Fruit fly (Drosophila melanogaster) whole organism, embryonic: ENCODE measurements around the gene Grasp65.

Experiments
- ATbp ChIP-seq: fragments of 200-800 bp; sonication (Bioruptor generic); optimal IDR thresholded peaks from 2 replicates; lab custom pipeline; 2017; ENCODE audit warnings: missing biosample characterization, mild to moderate bottlenecking, missing genetic modification characterization, missing genetic modification reagents
- Atf3 ChIP-seq: fragments of 200-800 bp; sonication (Bioruptor generic); optimal IDR thresholded peaks from 3 replicates; lab custom pipeline; 2016; ENCODE audit warnings: missing biosample characterization, missing genetic modification characterization
- Atf6 ChIP-seq: fragments of 200-800 bp; sonication (Bioruptor generic); IDR thresholded peaks from 2 replicates; pipeline ENCODE4 v1.3.6; 2022; ENCODE audit warnings: missing biosample characterization, missing genetic modification characterization
- B-H2 ChIP-seq: fragments of 200-800 bp; sonication (Bioruptor generic); optimal IDR thresholded peaks from 2 replicates; lab custom pipeline; 2018; ENCODE audit warnings: missing biosample characterization, mild to moderate bottlenecking, missing genetic modification characterization
- CG10274 ChIP-seq: fragments of 200-800 bp; sonication (Bioruptor generic); optimal IDR thresholded peaks from 3 replicates; lab custom pipeline; 2017; ENCODE audit warnings: missing biosample characterization, mild to moderate bottlenecking, missing genetic modification characterization
- CG10543 ChIP-seq: fragments of 200-800 bp; sonication (Bioruptor generic); optimal IDR thresholded peaks from 3 replicates; lab custom pipeline; 2017; ENCODE audit warnings: missing biosample characterization, mild to moderate bottlenecking, missing genetic modification characterization, moderate library complexity
- CG10959 ChIP-seq: fragments of 200-800 bp; sonication (Bioruptor generic); IDR thresholded peaks from 2 replicates; pipeline ENCODE4 v1.3.6; 2022; ENCODE audit warnings: missing biosample characterization, missing genetic modification characterization
- CG11504 ChIP-seq: fragments of 200-800 bp; sonication (Bioruptor generic); optimal IDR thresholded peaks from 3 replicates; lab custom pipeline; 2019; ENCODE audit warnings: missing biosample characterization, mild to moderate bottlenecking, missing genetic modification characterization, moderate library complexity
- CG12299 ChIP-seq: fragments of 200-800 bp; sonication (Bioruptor generic); optimal IDR thresholded peaks from 2 replicates; lab custom pipeline; 2018; ENCODE audit warnings: missing biosample characterization, mild to moderate bottlenecking, missing genetic modification characterization
- CG17568 ChIP-seq: fragments of 200-800 bp; sonication (Bioruptor generic); optimal IDR thresholded peaks from 2 replicates; lab custom pipeline; 2018; ENCODE audit warnings: missing biosample characterization, mild to moderate bottlenecking, missing genetic modification characterization, moderate library complexity
- CG2202 ChIP-seq: fragments of 200-800 bp; sonication (Bioruptor generic); optimal IDR thresholded peaks from 2 replicates; lab custom pipeline; 2018; ENCODE audit warnings: missing biosample characterization, mild to moderate bottlenecking, missing genetic modification characterization
- CG31388 ChIP-seq: fragments of 200-800 bp; sonication (Bioruptor generic); optimal IDR thresholded peaks from 2 replicates; lab custom pipeline; 2016; ENCODE audit warnings: missing biosample characterization, missing genetic modification characterization
- CG5245 ChIP-seq: fragments of 200-800 bp; sonication (Bioruptor generic); optimal IDR thresholded peaks from 3 replicates; lab custom pipeline; 2016; ENCODE audit warnings: missing biosample characterization, missing genetic modification characterization
- CG6254 ChIP-seq: fragments of 200-800 bp; sonication (Bioruptor generic); optimal IDR thresholded peaks from 3 replicates; lab custom pipeline; 2017; ENCODE audit warnings: mild to moderate bottlenecking, missing biosample characterization, missing genetic modification reagents, missing genetic modification characterization
- CG6791 ChIP-seq: fragments of 200-800 bp; sonication (Bioruptor generic); IDR thresholded peaks from 3 replicates; pipeline ENCODE4 v1.3.6; 2022; ENCODE audit warnings: missing biosample characterization, missing genetic modification characterization; ENCODE audit not compliant: partially characterized antibody
- CG7357 ChIP-seq: fragments of 200-800 bp; sonication (Bioruptor generic); IDR thresholded peaks from 3 replicates; pipeline ENCODE4 v1.3.6; 2022; ENCODE audit warnings: missing biosample characterization, missing genetic modification characterization
- CG8924 ChIP-seq: fragments of 200-800 bp; optimal IDR thresholded peaks from 3 replicates; lab custom pipeline; 2019; ENCODE audit warnings: missing biosample characterization, mild to moderate bottlenecking, missing genetic modification characterization, moderate library complexity
- CG8944 ChIP-seq: fragments of 200-800 bp; sonication (Bioruptor generic); optimal IDR thresholded peaks from 3 replicates; lab custom pipeline; 2016; ENCODE audit warnings: missing biosample characterization, missing genetic modification characterization
- CG9437 ChIP-seq: fragments of 200-800 bp; sonication (Bioruptor generic); optimal IDR thresholded peaks from 2 replicates; lab custom pipeline; 2018; ENCODE audit warnings: missing biosample characterization, mild to moderate bottlenecking, missing genetic modification characterization
- CG9609 ChIP-seq: fragments of 200-800 bp; sonication (Bioruptor generic); optimal IDR thresholded peaks from 3 replicates; lab custom pipeline; 2016; ENCODE audit warnings: missing biosample characterization, missing genetic modification characterization
- CG9817 ChIP-seq: fragments of 200-800 bp; sonication (Bioruptor generic); optimal IDR thresholded peaks from 2 replicates; lab custom pipeline; 2018; ENCODE audit warnings: missing biosample characterization, mild to moderate bottlenecking, missing genetic modification characterization, moderate library complexity
- D ChIP-seq, 2 experiments: fragments of 200-800 bp in 1 of 2; fragments of >200 bp in 1 of 2; sonication (Bioruptor generic) in 1 of 2; optimal IDR thresholded peaks; 2 replicates in 1 of 2; 3 replicates in 1 of 2; lab custom pipeline; 2017; ENCODE audit warnings: mild to moderate bottlenecking in 1 of 2, missing biosample characterization in 1 of 2, missing genetic modification characterization in 1 of 2, missing genetic modification reagents in 1 of 2
- Dbx ChIP-seq: fragments of 200-800 bp; sonication (Bioruptor generic); IDR thresholded peaks from 3 replicates; pipeline ENCODE4 v1.3.6; 2022; ENCODE audit warnings: missing biosample characterization, missing genetic modification characterization
- Fer3 ChIP-seq: fragments of 200-800 bp; sonication (Bioruptor generic); optimal IDR thresholded peaks from 2 replicates; lab custom pipeline; 2018; ENCODE audit warnings: missing biosample characterization, mild to moderate bottlenecking, missing genetic modification characterization, moderate library complexity
- HmgZ ChIP-seq: fragments of 200-800 bp; sonication (Bioruptor generic); optimal IDR thresholded peaks from 2 replicates; lab custom pipeline; 2018; ENCODE audit warnings: missing biosample characterization, mild to moderate bottlenecking, missing genetic modification characterization
- NC2β ChIP-seq: fragments of 200-800 bp; sonication (Bioruptor generic); optimal IDR thresholded peaks from 2 replicates; lab custom pipeline; 2016; ENCODE audit warnings: missing biosample characterization, missing genetic modification characterization
- NFAT ChIP-seq: fragments of 200-800 bp; sonication (Bioruptor generic); IDR thresholded peaks from 2 replicates; pipeline ENCODE4 v1.3.6; 2022; ENCODE audit warnings: missing biosample characterization, missing genetic modification characterization
- Pdp1 ChIP-seq, 2 experiments: fragments of 200-800 bp; sonication (Bioruptor generic); optimal IDR thresholded peaks; 3 replicates each; lab custom pipeline; 2016; ENCODE audit warnings: missing biosample characterization in 2 of 2, missing genetic modification characterization in 2 of 2, mild to moderate bottlenecking in 1 of 2, moderate library complexity in 1 of 2
- Xbp1 ChIP-seq: fragments of 200-800 bp; sonication (Bioruptor generic); optimal IDR thresholded peaks from 3 replicates; lab custom pipeline; 2016; ENCODE audit warnings: missing biosample characterization, mild to moderate bottlenecking, missing genetic modification characterization
- aop ChIP-seq: fragments of 200-800 bp; sonication (Bioruptor generic); IDR thresholded peaks from 2 replicates; pipeline ENCODE4 v1.3.6; 2022; ENCODE audit warnings: missing biosample characterization, missing genetic modification characterization
- bigmax ChIP-seq: fragments of 200-800 bp; sonication (Bioruptor generic); optimal IDR thresholded peaks from 2 replicates; lab custom pipeline; 2018; ENCODE audit warnings: missing biosample characterization, mild to moderate bottlenecking, missing genetic modification characterization
- chinmo ChIP-seq: fragments of 200-800 bp; sonication (Bioruptor generic); IDR thresholded peaks from 4 replicates; pipeline ENCODE4 v1.3.6; 2022; ENCODE audit warnings: missing biosample characterization, missing genetic modification characterization; ENCODE audit not compliant: partially characterized antibody
- dan ChIP-seq: fragments of 200-800 bp; sonication (Bioruptor generic); IDR thresholded peaks from 2 replicates; pipeline ENCODE4 v1.3.6; 2022; ENCODE audit warnings: missing biosample characterization, missing genetic modification characterization
- dysf ChIP-seq: fragments of 200-800 bp; sonication (Bioruptor generic); IDR thresholded peaks from 3 replicates; pipeline ENCODE4 v1.3.6; 2022; ENCODE audit warnings: missing biosample characterization, missing genetic modification characterization
- emc ChIP-seq: fragments of 200-800 bp; sonication (Bioruptor generic); optimal IDR thresholded peaks from 2 replicates; lab custom pipeline; 2016; ENCODE audit warnings: missing biosample characterization, missing genetic modification characterization
- ewg ChIP-seq: fragments of 200-800 bp; sonication (Bioruptor generic); optimal IDR thresholded peaks from 3 replicates; lab custom pipeline; 2017; ENCODE audit warnings: mild to moderate bottlenecking, missing biosample characterization, missing genetic modification reagents, missing genetic modification characterization
- exex ChIP-seq: fragments of 200-800 bp; sonication (Bioruptor generic); optimal IDR thresholded peaks from 4 replicates; lab custom pipeline; 2018; ENCODE audit warnings: missing biosample characterization, mild to moderate bottlenecking, missing genetic modification characterization, moderate library complexity
- fd64A ChIP-seq: fragments of 200-800 bp; sonication (Bioruptor generic); optimal IDR thresholded peaks from 3 replicates; lab custom pipeline; 2018; ENCODE audit warnings: missing biosample characterization, mild to moderate bottlenecking, missing genetic modification characterization
- mirr ChIP-seq: fragments of 200-800 bp; sonication (Bioruptor generic); optimal IDR thresholded peaks from 3 replicates; lab custom pipeline; 2018; ENCODE audit warnings: missing biosample characterization, mild to moderate bottlenecking, missing genetic modification characterization
- nau ChIP-seq: fragments of 200-800 bp; sonication (Bioruptor generic); optimal IDR thresholded peaks from 3 replicates; lab custom pipeline; 2017; ENCODE audit warnings: missing biosample characterization, mild to moderate bottlenecking, missing genetic modification characterization, missing genetic modification reagents
- nmo ChIP-seq: fragments of 200-800 bp; sonication (Bioruptor generic); optimal IDR thresholded peaks from 2 replicates; lab custom pipeline; 2018; ENCODE audit warnings: missing biosample characterization, mild to moderate bottlenecking, missing genetic modification characterization, moderate library complexity
- ro ChIP-seq: fragments of 200-800 bp; sonication (Bioruptor generic); IDR thresholded peaks from 2 replicates; pipeline ENCODE4 v1.3.6; 2022; ENCODE audit warnings: missing biosample characterization, missing genetic modification characterization
- slou ChIP-seq: fragments of 200-800 bp; sonication (Bioruptor generic); optimal IDR thresholded peaks from 3 replicates; lab custom pipeline; 2016; ENCODE audit warnings: missing biosample characterization, missing genetic modification characterization
- so ChIP-seq: fragments of 200-800 bp; sonication (Bioruptor generic); IDR thresholded peaks from 3 replicates; pipeline ENCODE4 v1.3.6; 2022; ENCODE audit warnings: missing biosample characterization, missing genetic modification characterization
- tio ChIP-seq: fragments of 200-800 bp; sonication (Bioruptor generic); optimal IDR thresholded peaks from 2 replicates; lab custom pipeline; 2017; ENCODE audit warnings: missing biosample characterization, missing genetic modification characterization, inconsistent platforms
- twi ChIP-seq: fragments of 200-800 bp; optimal IDR thresholded peaks from 2 replicates; lab custom pipeline; 2019; ENCODE audit warnings: missing biosample characterization, mild to moderate bottlenecking, missing genetic modification characterization, moderate library complexity
- unc-4 ChIP-seq: fragments of 200-800 bp; sonication (Bioruptor generic); IDR thresholded peaks from 2 replicates; pipeline ENCODE4 v1.3.6; 2022; ENCODE audit warnings: missing biosample characterization, missing genetic modification characterization; ENCODE audit not compliant: partially characterized antibody
- wor ChIP-seq: fragments of 200-800 bp; sonication (Bioruptor generic); IDR thresholded peaks from 2 replicates; pipeline ENCODE4 v1.3.6; 2022; ENCODE audit warnings: missing biosample characterization, missing genetic modification characterization

Grasp65 gene

dm6 chr3L:19929719-19930334, 5.1 kb downstream of the Grasp65 start (continued):
- TF ChIP-seq exex (tag; lab: Kevin White, UChicago) (peak; percentile 99), wor (no peak), Xbp1 (GFP tag; lab: Kevin White, UChicago) (peak; percentile 26), CG8944 (GFP tag; lab: Kevin White, UChicago) (no peak), CG5245 (GFP tag; lab: Kevin White, UChicago) (no peak), Pdp1 (GFP tag; optimal IDR thresholded peaks at IDR 0.05; lab: Kevin White, UChicago) (peak in 1 of 2 experiments; percentile 81), CG6791 (GFP tag; lab: Robert Waterston, UW) (no peak), chinmo (GFP tag; lab: Robert Waterston, UW) (peak; percentile 81; the same call in 2 of the 4 replicates), tio (GFP tag; lab: Kevin White, UChicago) (no peak), CG7357 (no peak), CG31388 (no peak), bigmax (no peak), CG10543 (GFP tag; lab: Kevin White, UChicago) (no peak), unc-4 (GFP tag; lab: Robert Waterston, UW) (no peak), D (optimal IDR thresholded peaks at IDR 0.05; lab: Kevin White, UChicago) (no peak), D (GFP tag; optimal IDR thresholded peaks at IDR 0.05; lab: Kevin White, UChicago) (no peak), NFAT (GFP tag; lab: Robert Waterston, UW) (no peak), CG11504 (tag; lab: Kevin White, UChicago) (peak; percentile 56), CG2202 (tag; lab: Kevin White, UChicago) (no peak), twi (tag; lab: Kevin White, UChicago) (no peak), HmgZ (peak; percentile 53), slou (no peak), CG9609 (GFP tag; lab: Kevin White, UChicago) (no peak), so (GFP tag; lab: Robert Waterston, UW) (no peak), Dbx (GFP tag; lab: Robert Waterston, UW) (no peak), aop (GFP tag; lab: Robert Waterston, UW) (no peak), ATbp (no peak), nau (GFP tag; lab: Kevin White, UChicago) (no peak), Atf3 (no peak), ewg (GFP tag; lab: Kevin White, UChicago) (no peak), mirr (GFP tag; lab: Kevin White, UChicago) (peak; percentile 96)

- TF ChIP-seq emc (GFP tag; lab: Kevin White, UChicago) (no peak), CG8924 (no peak)
Measured at dm6 chr3L:19931391-19931790, 6.6 kb downstream of the Grasp65 start, which contains the start of gene CG46462. Gene CG46462, plus strand, starts transcription at chr3L:19931691.

- TF ChIP-seq CG12299 (tag; lab: Kevin White, UChicago) (no peak), B-H2 (GFP tag; lab: Kevin White, UChicago) (peak; percentile 36), CG17568 (peak; percentile 62), CG9817 (tag; lab: Kevin White, UChicago) (no peak), dysf (peak; percentile 44; the same call in 1 of the 3 replicates), CG10959 (GFP tag; lab: Robert Waterston, UW) (no peak), ro (GFP tag; lab: Robert Waterston, UW) (no peak), CG10274 (GFP tag; lab: Kevin White, UChicago) (no peak), CG6254 (GFP tag; lab: Kevin White, UChicago) (peak; percentile 52), CG9437 (GFP tag; lab: Kevin White, UChicago) (no peak), Atf6 (GFP tag; lab: Robert Waterston, UW) (peak; percentile 59; the same call in 1 of the 2 replicates), mirr (GFP tag; lab: Kevin White, UChicago) (peak; percentile 69), NC2β (GFP tag; lab: Kevin White, UChicago) (no peak), nmo (GFP tag; lab: Kevin White, UChicago) (no peak), Fer3 (peak; percentile 19), dan (GFP tag; lab: Robert Waterston, UW) (no peak), fd64A (GFP tag; lab: Kevin White, UChicago) (peak; percentile 37)
Measured at dm6 chr3L:19932917-19933316, 8.2 kb downstream of the Grasp65 start.
